Fruit fly (Drosophila melanogaster) whole organism, adult: Measurements from ENCODE around the gene CG3222.

Experiments used
- CG11617 ChIP-seq: fragments of 200-800 bp; sonication (Bioruptor generic); optimal IDR thresholded peaks from 2 replicates; lab custom pipeline; 2017; ENCODE audit warnings: mild to moderate bottlenecking, missing biosample characterization, missing genetic modification reagents, missing genetic modification characterization
- CG1620 ChIP-seq: fragments of 200-800 bp; sonication (Bioruptor generic); optimal IDR thresholded peaks from 2 replicates; lab custom pipeline; 2016; ENCODE audit warnings: missing biosample characterization, missing genetic modification characterization
- CG33017 ChIP-seq: fragments of 200-800 bp; sonication (Bioruptor generic); optimal IDR thresholded peaks from 2 replicates; lab custom pipeline; 2018; ENCODE audit warnings: missing biosample characterization, mild to moderate bottlenecking, missing genetic modification characterization, moderate library complexity
- CG5204 ChIP-seq: fragments of 200-800 bp; sonication (Bioruptor generic); optimal IDR thresholded peaks from 2 replicates; lab custom pipeline; 2016; ENCODE audit warnings: missing biosample characterization, missing genetic modification characterization
- CG7101 ChIP-seq: fragments of 200-800 bp; sonication (Bioruptor generic); optimal IDR thresholded peaks from 2 replicates; lab custom pipeline; 2018; ENCODE audit warnings: missing biosample characterization, mild to moderate bottlenecking, missing genetic modification characterization, moderate library complexity
- Crg-1 ChIP-seq: fragments of 200-800 bp; sonication (Bioruptor generic); optimal IDR thresholded peaks from 2 replicates; lab custom pipeline; 2016; ENCODE audit warnings: missing biosample characterization, missing genetic modification characterization
- Hr96 ChIP-seq: fragments of 200-800 bp; sonication (Bioruptor generic); optimal IDR thresholded peaks from 2 replicates; lab custom pipeline; 2016; ENCODE audit warnings: missing biosample characterization, missing genetic modification characterization
- Mnt ChIP-seq: fragments of 200-800 bp; sonication (Bioruptor generic); optimal IDR thresholded peaks from 2 replicates; lab custom pipeline; 2016; ENCODE audit warnings: missing biosample characterization, mild to moderate bottlenecking, missing genetic modification characterization
- cic ChIP-seq: fragments of 200-800 bp; sonication (Bioruptor generic); optimal IDR thresholded peaks from 2 replicates; lab custom pipeline; 2017; ENCODE audit warnings: missing biosample characterization, mild to moderate bottlenecking, missing genetic modification characterization, moderate library complexity
- cnc ChIP-seq, 2 experiments: fragments of >200 bp; optimal IDR thresholded peaks; 2 replicates each; lab custom pipeline; 2017
- kay ChIP-seq: fragments of 200-800 bp; sonication (Bioruptor generic); peaks from one replicate; lab custom pipeline; 2016; ENCODE audit warnings: missing biosample characterization, missing genetic modification characterization, borderline replicate concordance
- ovo ChIP-seq: fragments of 200-800 bp; sonication (Bioruptor generic); optimal IDR thresholded peaks from 2 replicates; lab custom pipeline; 2016; ENCODE audit warnings: missing biosample characterization, missing genetic modification characterization
- tj ChIP-seq: fragments of 200-800 bp; sonication (Bioruptor generic); optimal IDR thresholded peaks from 3 replicates; lab custom pipeline; 2017; ENCODE audit warnings: missing biosample characterization, mild to moderate bottlenecking, missing genetic modification characterization, moderate library complexity
- toe ChIP-seq: fragments of 200-800 bp; sonication (Bioruptor generic); optimal IDR thresholded peaks from 2 replicates; lab custom pipeline; 2016; ENCODE audit warnings: missing biosample characterization, missing genetic modification characterization

DNA sequence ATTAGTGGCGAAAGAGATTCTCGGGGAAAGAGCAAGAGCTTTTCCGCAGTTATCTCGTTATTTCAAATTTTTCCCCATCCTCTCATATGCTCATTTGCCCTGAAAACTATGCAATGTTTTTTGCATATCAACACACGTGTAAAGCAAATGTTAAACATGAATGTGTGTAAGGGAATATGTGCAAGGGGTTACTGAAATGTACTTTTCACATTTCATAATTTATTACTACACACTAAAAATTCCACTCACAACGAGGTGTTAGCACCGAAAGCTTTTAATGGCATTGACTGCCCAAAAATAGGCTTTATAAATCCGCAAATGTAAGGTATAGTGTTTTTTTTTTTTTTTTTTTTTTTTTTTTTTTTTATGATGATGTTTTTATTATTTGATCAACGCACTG, 27.2 kb upstream of the CG3222 start:
- TF ChIP-seq Hr96 (GFP tag; lab: Kevin White, UChicago) (no peak), Mnt (GFP tag; lab: Kevin White, UChicago) (no peak), cic (GFP tag; lab: Kevin White, UChicago) (no peak), kay (GFP tag; lab: Kevin White, UChicago) (no peak), tj (GFP tag; lab: Kevin White, UChicago) (no peak), CG33017 (tag; lab: Kevin White, UChicago) (no peak), ovo (GFP tag; lab: Kevin White, UChicago) (no peak), CG7101 (no peak), CG1620 (GFP tag; lab: Kevin White, UChicago) (no peak), CG5204 (GFP tag; lab: Kevin White, UChicago) (no peak), Crg-1 (GFP tag; lab: Kevin White, UChicago) (no peak), cnc (optimal IDR thresholded peaks at IDR 0.05; lab: Kevin White, UChicago) (no peak), CG11617 (GFP tag; lab: Kevin White, UChicago) (no peak), toe (GFP tag; lab: Kevin White, UChicago) (no peak)
